Worm (Caenorhabditis elegans): ENCODE results near the gene fic-1.

The fic-1 gene

ce11 chrIV:10936906-10937540 lies at the start of gene fic-1 (continued):
- no peak for TF ChIP-seq zfp-2 (tag; optimal IDR thresholded peaks at IDR 0.05)

ce11 chrIV:10889820-10890462 lies 47.3 kb upstream of the fic-1 start, which contains the start of gene F13E9.15:
Gene F13E9.15, minus strand, starts transcription at chrIV:10889870.
- TF ChIP-seq hmg-1.1 (GFP tag; IDR thresholded peaks at IDR 0.05) (no peak), saeg-2 (GFP tag; IDR thresholded peaks at IDR 0.05) (no peak), duxl-1 (tag; optimal IDR thresholded peaks at IDR 0.05; ENCODE audit: poor library complexity) (no peak), hlh-11 (tag; optimal IDR thresholded peaks at IDR 0.05) (no peak), F44E2.7 (GFP tag; IDR thresholded peaks at IDR 0.05) (no peak), nhr-42 (GFP tag; IDR thresholded peaks at IDR 0.05) (no peak), mxl-3 (GFP tag; optimal IDR thresholded peaks at IDR 0.05) (no peak), nhr-76 (tag; optimal IDR thresholded peaks at IDR 0.05) (no peak), madf-5 (GFP tag; IDR thresholded peaks at IDR 0.05) (no peak), zip-2 (tag; optimal IDR thresholded peaks at IDR 0.05) (no peak), Y5F2A.4 (GFP tag; optimal IDR thresholded peaks at IDR 0.05) (no peak), daf-19 (GFP tag; conservative IDR thresholded peaks at IDR 0.05) (no peak), nhr-11 (tag; optimal IDR thresholded peaks at IDR 0.05) (no peak), nhr-237 (tag; optimal IDR thresholded peaks at IDR 0.05) (no peak)

ce11 chrIV:10891993-10892392 lies 45.3 kb upstream of the fic-1 start, which contains the start of gene srlf-12:
Gene srlf-12, minus strand, starts transcription at chrIV:10892093.
- no peak for TF ChIP-seq nhr-48 (tag; optimal IDR thresholded peaks at IDR 0.05)
- no peak for TF ChIP-seq lin-29 (GFP tag; IDR thresholded peaks at IDR 0.05)
- no peak for TF ChIP-seq sdz-12 (GFP tag; optimal IDR thresholded peaks at IDR 0.05)
- TF ChIP-seq D1046.2 (GFP tag; IDR thresholded peaks at IDR 0.05): no peak
- no peak for TF ChIP-seq nhr-77 (tag; optimal IDR thresholded peaks at IDR 0.05)
- TF ChIP-seq dpl-1 (GFP tag; optimal IDR thresholded peaks at IDR 0.05): no peak

- TF ChIP-seq aha-1 (tag) (peak; percentile 65), ceh-62 (tag; optimal IDR thresholded peaks at IDR 0.05) (no peak), fkh-10 (GFP tag; optimal IDR thresholded peaks at IDR 0.05) (no peak)
These were observed 43.0 kb upstream of the fic-1 start, which contains the start of gene srlf-14 for ce11 chrIV:10894255-10894654. Gene srlf-14, minus strand, starts transcription at chrIV:10894355.

ce11 chrIV:10896512-10896911 lies 40.7 kb upstream of the fic-1 start, which contains the start of gene srlf-13:
Gene srlf-13, minus strand, starts transcription at chrIV:10896612.
- no peak for TF ChIP-seq madf-5 (GFP tag; IDR thresholded peaks at IDR 0.05)
- no peak for TF ChIP-seq daf-8 (GFP tag; IDR thresholded peaks at IDR 0.05)

- TF ChIP-seq nhr-42 (GFP tag; IDR thresholded peaks at IDR 0.05): no peak
- TF ChIP-seq gei-8 (GFP tag; optimal IDR thresholded peaks at IDR 0.05): no peak
- peak in 1 of 2 experiments; percentile 92 for TF ChIP-seq unc-62 (GFP tag; optimal IDR thresholded peaks at IDR 0.05 in 1 of 2)
- no peak for TF ChIP-seq unc-62 (tag; optimal IDR thresholded peaks at IDR 0.05)
- TF ChIP-seq aha-1 (tag): peak; percentile 48
These were observed 39.1 kb upstream of the fic-1 start for ce11 chrIV:10898160-10898559.

- TF ChIP-seq ztf-11 (tag; optimal IDR thresholded peaks at IDR 0.05) (no peak), spr-1 (tag; optimal IDR thresholded peaks at IDR 0.05) (no peak), lim-7 (GFP tag; IDR thresholded peaks at IDR 0.05) (no peak), ZK546.5 (tag; optimal IDR thresholded peaks at IDR 0.05) (no peak), gei-8 (GFP tag; optimal IDR thresholded peaks at IDR 0.05) (no peak), nhr-11 (tag; optimal IDR thresholded peaks at IDR 0.05) (no peak)
These were observed 38.2 kb upstream of the fic-1 start, which contains the start of the genes F13E9.9 and F13E9.19 for ce11 chrIV:10899091-10899490. Gene F13E9.9, minus strand, starts transcription at chrIV:10899191. Gene F13E9.19, plus strand, starts transcription at chrIV:10899406.

All from whole organism, L4 larva.